Worm (Caenorhabditis elegans) whole organism, mixed stage, embryonic: ENCODE results near the gene let-413.

Experiments
- lsy-2 ChIP-seq: fragments of 150-350 bp; optimal IDR thresholded peaks from 2 replicates; lab custom pipeline; 2014; ENCODE audit warnings: missing biosample characterization, missing genetic modification characterization
- mls-2 ChIP-seq: sonication (generic microtip); optimal IDR thresholded peaks from 2 replicates; lab custom pipeline; 2016; ENCODE audit warnings: mild to moderate bottlenecking, missing genetic modification characterization, moderate library complexity, missing compliant biosample characterization
- nhr-237 ChIP-seq: fragments of 150-350 bp; optimal IDR thresholded peaks from 2 replicates; lab custom pipeline; 2014; ENCODE audit warnings: missing biosample characterization, missing genetic modification characterization
- snpc-4 ChIP-seq: fragments of 150-350 bp; optimal IDR thresholded peaks from 2 replicates; lab custom pipeline; 2014; ENCODE audit warnings: missing biosample characterization, missing genetic modification characterization
- unc-62 ChIP-seq: fragments of 150-350 bp; optimal IDR thresholded peaks from 2 replicates; lab custom pipeline; 2014; ENCODE audit warnings: missing biosample characterization, missing genetic modification reagents, missing genetic modification characterization

DNA sequence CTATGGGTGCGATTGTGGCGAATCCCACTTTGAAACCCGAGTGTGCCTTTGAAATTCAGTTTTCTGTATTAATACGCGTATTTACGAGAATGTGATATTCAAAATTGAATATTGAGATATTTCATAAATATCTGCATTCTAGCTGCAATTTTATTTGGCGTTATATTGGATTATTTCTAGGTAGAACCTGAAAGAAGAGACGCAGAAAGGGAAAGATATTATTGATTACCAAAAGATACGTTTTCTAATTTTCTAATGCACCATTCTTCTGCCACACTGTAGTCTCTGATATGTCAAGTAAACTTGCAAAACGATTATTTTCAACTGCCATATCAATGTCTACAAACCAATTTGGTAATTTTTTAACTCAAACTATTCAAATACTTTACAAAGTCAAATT is 44.5 kb upstream of the let-413 start, which contains the start of gene ech-3:
- no peak for TF ChIP-seq mls-2
- no peak for TF ChIP-seq lsy-2
- no peak for TF ChIP-seq unc-62 (GFP tag; lab: Kevin White, UChicago)
- TF ChIP-seq nhr-237 (tag; lab: Kevin White, UChicago): no peak
- no peak for TF ChIP-seq snpc-4 (tag; lab: Kevin White, UChicago)
